Worm (Caenorhabditis elegans) whole organism, L2 larva: ENCODE measurements around the gene F02D10.3.
"Not testable (repeated sequence)": the region's sequence is repeated elsewhere in the genome, so short reads cannot be mapped to it uniquely, and the experiment has no call there.

ENCODE experiments used
- C34F6.9 ChIP-seq: fragments of 150-350 bp; optimal IDR thresholded peaks from 2 replicates; lab custom pipeline; 2014; ENCODE audit warnings: missing biosample characterization, missing genetic modification characterization
- F13H6.1 ChIP-seq: sonication (generic microtip); optimal IDR thresholded peaks from 2 replicates; lab custom pipeline; 2016; ENCODE audit warnings: missing genetic modification characterization, missing compliant biosample characterization
- Y55F3AM.14 ChIP-seq: fragments of 200-800 bp; sonication (Bioruptor generic); optimal IDR thresholded peaks from 2 replicates; lab custom pipeline; 2018; ENCODE audit warnings: mild to moderate bottlenecking, missing genetic modification characterization, missing compliant biosample characterization
- ZK546.5 ChIP-seq: sonication (generic microtip); optimal IDR thresholded peaks from 2 replicates; lab custom pipeline; 2017; ENCODE audit warnings: missing biosample characterization, missing genetic modification characterization
- alr-1 ChIP-seq: fragments of 150-350 bp; optimal IDR thresholded peaks from 2 replicates; lab custom pipeline; 2014; ENCODE audit warnings: missing biosample characterization, missing genetic modification characterization
- aly-2 ChIP-seq: fragments of 150-350 bp; optimal IDR thresholded peaks from 2 replicates; lab custom pipeline; 2014; ENCODE audit warnings: missing biosample characterization, missing genetic modification characterization
- ama-1 ChIP-seq: fragments of 150-350 bp; optimal IDR thresholded peaks from 2 replicates; lab custom pipeline; 2018; ENCODE audit warnings: inconsistent platforms
- blmp-1 ChIP-seq: sonication (generic microtip); optimal IDR thresholded peaks from 2 replicates; lab custom pipeline; 2017; ENCODE audit warnings: missing genetic modification characterization, mild to moderate bottlenecking, missing compliant biosample characterization, antibody characterized with exemption, moderate library complexity; ENCODE audit not compliant: insufficient read depth
- ceh-16 ChIP-seq: fragments of 150-350 bp; optimal IDR thresholded peaks from 2 replicates; lab custom pipeline; 2014; ENCODE audit warnings: missing biosample characterization, missing genetic modification characterization
- ceh-82 ChIP-seq: fragments of 150-350 bp; optimal IDR thresholded peaks from 2 replicates; lab custom pipeline; 2014; ENCODE audit warnings: missing biosample characterization, missing genetic modification characterization
- crh-2 ChIP-seq: sonication (generic microtip); optimal IDR thresholded peaks from 2 replicates; lab custom pipeline; 2017; ENCODE audit warnings: missing biosample characterization, missing genetic modification characterization
- elt-1 ChIP-seq: fragments of 150-350 bp; optimal IDR thresholded peaks from 2 replicates; lab custom pipeline; 2014; ENCODE audit warnings: missing biosample characterization, missing genetic modification characterization
- elt-3 ChIP-seq: sonication (generic microtip); optimal IDR thresholded peaks from 2 replicates; lab custom pipeline; 2017; ENCODE audit warnings: missing biosample characterization, missing genetic modification characterization
- fos-1 ChIP-seq: fragments of 150-350 bp; optimal IDR thresholded peaks from 2 replicates; lab custom pipeline; 2014; ENCODE audit warnings: missing biosample characterization, missing genetic modification characterization
- gmeb-1 ChIP-seq: fragments of 150-350 bp; optimal IDR thresholded peaks from 2 replicates; lab custom pipeline; 2014; ENCODE audit warnings: missing biosample characterization, missing genetic modification characterization
- lin-11 ChIP-seq: fragments of 150-350 bp; sonication (generic microtip); optimal IDR thresholded peaks from 2 replicates; lab custom pipeline; 2014; ENCODE audit warnings: missing biosample characterization, missing genetic modification characterization, inconsistent platforms, mixed read lengths
- lsy-2 ChIP-seq, 2 experiments: fragments of 150-350 bp in 1 of 2; sonication (generic microtip) in 1 of 2; optimal IDR thresholded peaks; 2 replicates each; lab custom pipeline; 2014 to 2017; ENCODE audit warnings: missing biosample characterization in 2 of 2, missing genetic modification characterization in 2 of 2
- mbf-1 ChIP-seq: sonication (generic microtip); optimal IDR thresholded peaks from 2 replicates; lab custom pipeline; 2017; ENCODE audit warnings: missing biosample characterization, missing genetic modification characterization
- nhr-10 ChIP-seq: sonication (generic microtip); optimal IDR thresholded peaks from 2 replicates; lab custom pipeline; 2017; ENCODE audit warnings: missing biosample characterization, missing genetic modification characterization
- nhr-11 ChIP-seq: fragments of 150-350 bp; optimal IDR thresholded peaks from 2 replicates; lab custom pipeline; 2014; ENCODE audit warnings: missing biosample characterization, missing genetic modification characterization
- nhr-129 ChIP-seq: fragments of 150-350 bp; optimal IDR thresholded peaks from 2 replicates; lab custom pipeline; 2014; ENCODE audit warnings: missing biosample characterization, missing genetic modification characterization
- nhr-23 ChIP-seq: fragments of 150-350 bp; optimal IDR thresholded peaks from 2 replicates; lab custom pipeline; 2014; ENCODE audit warnings: missing biosample characterization, missing genetic modification reagents, missing genetic modification characterization
- nhr-237 ChIP-seq: fragments of 150-350 bp; optimal IDR thresholded peaks from 2 replicates; lab custom pipeline; 2014; ENCODE audit warnings: missing biosample characterization, missing genetic modification characterization
- nhr-6 ChIP-seq: fragments of 150-350 bp; optimal IDR thresholded peaks from 2 replicates; lab custom pipeline; 2014; ENCODE audit warnings: missing biosample characterization, missing genetic modification characterization
- peb-1 ChIP-seq: fragments of 150-350 bp; optimal IDR thresholded peaks from 2 replicates; lab custom pipeline; 2014; ENCODE audit warnings: missing biosample characterization, missing genetic modification characterization
- skn-1 ChIP-seq: sonication (generic microtip); optimal IDR thresholded peaks from 2 replicates; lab custom pipeline; 2017; ENCODE audit warnings: missing biosample characterization, missing genetic modification characterization
- sma-3 ChIP-seq: sonication (generic microtip); optimal IDR thresholded peaks from 2 replicates; lab custom pipeline; 2016; ENCODE audit warnings: missing genetic modification reagents, missing genetic modification characterization, missing compliant biosample characterization
- sma-9 ChIP-seq, 2 experiments: fragments of 150-350 bp in 1 of 2; sonication (generic microtip) in 1 of 2; optimal IDR thresholded peaks; 2 replicates each; lab custom pipeline; 2014 to 2016; ENCODE audit warnings: missing genetic modification characterization in 2 of 2, mild to moderate bottlenecking in 1 of 2, missing biosample characterization in 1 of 2, missing compliant biosample characterization in 1 of 2, missing genetic modification reagents in 1 of 2, moderate library complexity in 1 of 2
- snpc-4 ChIP-seq: fragments of 150-350 bp; optimal IDR thresholded peaks from 2 replicates; lab custom pipeline; 2014; ENCODE audit warnings: missing biosample characterization, missing genetic modification characterization
- unc-39 ChIP-seq: fragments of 150-350 bp; optimal IDR thresholded peaks from 2 replicates; lab custom pipeline; 2014; ENCODE audit warnings: missing biosample characterization, missing genetic modification characterization
- unc-55 ChIP-seq: fragments of 150-350 bp; sonication (generic microtip); optimal IDR thresholded peaks from 3 replicates; lab custom pipeline; 2014; ENCODE audit warnings: missing biosample characterization, missing genetic modification reagents, missing genetic modification characterization
- unc-62 ChIP-seq: fragments of 150-350 bp; optimal IDR thresholded peaks from 2 replicates; lab custom pipeline; 2014; ENCODE audit warnings: missing biosample characterization, missing genetic modification reagents, missing genetic modification characterization
- ztf-1 ChIP-seq: fragments of 200-800 bp; sonication (Bioruptor generic); conservative IDR thresholded peaks from 2 replicates; pipeline ENCODE4 v1.3.6; 2022; ENCODE audit warnings: missing genetic modification characterization, missing compliant biosample characterization

Gene F02D10.3

DNA sequence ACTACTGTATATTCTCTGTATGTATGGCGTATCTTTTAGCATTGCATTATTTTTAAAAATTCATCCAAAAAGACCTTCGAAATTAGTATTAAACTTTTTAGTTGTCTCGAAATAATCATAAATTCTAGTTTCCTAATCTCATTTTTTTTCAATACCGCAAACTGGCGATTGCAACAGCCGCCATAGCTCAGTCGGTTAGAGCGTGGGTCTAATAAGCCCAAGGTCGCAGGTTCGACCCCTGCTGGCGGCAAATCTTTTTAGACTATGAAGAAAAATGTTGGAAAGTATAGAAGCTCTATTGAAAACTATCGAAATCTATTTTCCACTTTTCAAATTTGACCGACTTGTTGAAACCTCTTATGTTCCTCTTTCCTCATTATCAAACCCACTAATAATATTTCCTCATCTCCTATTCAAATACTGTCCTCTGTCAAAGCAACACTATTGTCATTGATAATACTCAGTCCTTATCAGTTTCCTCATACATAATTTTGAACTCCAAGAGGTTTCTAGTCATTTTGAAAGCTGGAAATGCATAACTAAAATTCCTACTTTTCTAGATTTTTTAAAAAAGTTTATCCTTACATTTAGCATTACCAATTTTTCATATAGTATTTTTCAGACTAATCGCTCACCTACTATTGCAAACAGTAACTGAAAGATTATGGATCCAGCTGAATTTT is 26.5 kb downstream of the F02D10.3 start, which contains the start of gene jmjd-3.3:
jmjd-3.3 (plus strand) TSS at position 633 of the 683 bp plus-strand sequence.
- no peak for TF ChIP-seq blmp-1
- TF ChIP-seq ZK546.5 (tag; lab: Kevin White, UChicago) = no peak
- TF ChIP-seq unc-55 (GFP tag; lab: Kevin White, UChicago) = no peak
- TF ChIP-seq, all 48 proteins: peak for 0

DNA sequence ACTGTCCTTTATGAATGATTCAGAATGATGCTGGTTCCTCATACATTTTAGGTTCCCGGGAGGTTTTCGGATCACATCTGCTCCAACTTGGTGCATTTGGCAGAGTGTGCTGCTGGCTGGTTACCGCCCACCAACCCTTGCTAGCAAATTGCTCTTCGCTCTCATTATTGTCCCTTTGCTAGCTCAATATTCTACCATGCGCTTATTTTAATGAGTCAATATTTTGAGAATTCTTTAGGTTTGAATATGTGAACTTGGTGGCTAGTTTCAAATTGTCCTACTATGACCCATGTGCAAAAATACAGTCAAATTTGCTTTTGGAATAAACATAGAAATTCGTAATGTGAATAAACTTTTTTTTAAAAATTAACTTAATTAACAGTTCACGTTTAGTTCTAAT is 27.3 kb downstream of the F02D10.3 start:
- TF ChIP-seq ceh-16 = no peak
- TF ChIP-seq ceh-82 (tag; lab: Kevin White, UChicago) = no peak
- TF ChIP-seq lin-11 (tag; lab: Kevin White, UChicago) = no peak
- TF ChIP-seq lsy-2 (tag; optimal IDR thresholded peaks at IDR 0.05; lab: Kevin White, UChicago) = no peak
- TF ChIP-seq F13H6.1 (tag; lab: Kevin White, UChicago) = no peak
- TF ChIP-seq elt-3 (tag; lab: Kevin White, UChicago) = no peak
- no peak for TF ChIP-seq snpc-4
- TF ChIP-seq elt-1 (tag; lab: Kevin White, UChicago) = no peak
- no peak for TF ChIP-seq nhr-237 (tag; lab: Kevin White, UChicago)
- no peak for TF ChIP-seq nhr-23 (tag; lab: Kevin White, UChicago)
- TF ChIP-seq unc-39 (tag; lab: Kevin White, UChicago) = no peak
- TF ChIP-seq nhr-129 (tag; lab: Kevin White, UChicago) = no peak
- TF ChIP-seq C34F6.9 (tag; lab: Kevin White, UChicago) = no peak

DNA sequence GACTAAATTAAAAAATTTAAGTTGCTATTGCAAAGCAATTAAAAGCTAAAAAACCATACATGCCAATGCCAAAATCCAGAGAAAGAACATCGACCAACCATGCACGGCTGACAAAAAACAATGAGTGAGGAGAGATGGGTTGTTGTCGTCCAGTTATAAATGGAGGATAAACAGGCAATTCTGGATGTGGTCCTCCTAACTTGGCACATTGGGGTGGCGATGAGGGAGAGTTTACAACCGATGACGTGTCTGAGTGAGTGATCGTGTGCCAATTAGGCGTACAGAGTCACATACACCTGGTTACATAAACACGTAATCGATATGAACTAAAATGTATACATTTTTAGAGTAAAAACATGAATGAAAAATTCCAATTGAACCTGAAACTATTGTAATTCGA is 31.0 kb downstream of the F02D10.3 start, which contains the start of gene C29F7.10:
C29F7.10 (minus strand) TSS at position 101 of the 400 bp plus-strand sequence.
- not testable (repeated sequence) for TF ChIP-seq snpc-4; elt-1 (tag; lab: Kevin White, UChicago); nhr-23 (tag; lab: Kevin White, UChicago)

DNA sequence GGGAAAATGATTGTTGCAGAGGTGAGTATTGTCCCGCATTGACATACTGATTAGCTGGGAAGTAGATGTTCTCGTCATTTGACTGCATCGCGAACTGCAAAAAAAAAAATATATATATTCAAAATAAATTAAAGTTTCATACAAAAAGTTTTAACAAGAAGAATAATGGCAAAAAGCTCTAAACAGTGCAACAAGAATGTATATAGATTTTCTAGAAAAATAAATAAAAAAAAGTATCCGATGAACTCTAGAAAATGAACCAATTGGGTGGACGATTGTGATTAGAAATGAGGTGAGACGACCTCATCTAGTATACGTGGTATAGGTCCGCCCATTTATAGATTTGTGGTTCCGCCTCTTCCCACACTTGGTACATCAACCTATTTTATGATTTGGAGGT is 33.7 kb downstream of the F02D10.3 start, which contains the start of gene fkh-4:
fkh-4 (minus strand) TSS at position 101 of the 400 bp plus-strand sequence.
- TF ChIP-seq blmp-1; mbf-1; skn-1 (tag; lab: Kevin White, UChicago): not testable (repeated sequence)

DNA sequence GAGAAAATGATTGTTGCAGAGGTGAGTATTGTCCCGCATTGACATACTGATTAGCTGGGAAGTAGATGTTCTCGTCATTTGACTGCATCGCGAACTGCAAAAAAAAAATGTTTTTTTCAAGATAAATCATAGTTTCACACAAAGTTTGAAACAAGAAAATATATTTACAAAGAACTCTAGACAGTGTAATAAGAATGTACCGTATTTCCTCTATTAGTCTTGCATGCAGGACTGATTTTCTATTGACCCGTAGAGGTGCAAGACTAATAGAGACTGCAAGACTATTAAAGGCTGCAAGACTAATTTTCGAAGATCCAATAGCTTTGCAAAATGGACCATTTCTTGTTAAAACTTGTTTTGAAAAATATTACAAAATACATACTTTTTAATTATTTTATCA is 39.1 kb downstream of the F02D10.3 start, which contains the start of gene fkh-3:
fkh-3 (minus strand) TSS at position 101 of the 400 bp plus-strand sequence.
- TF ChIP-seq peb-1 (tag; lab: Kevin White, UChicago) (no peak), Y55F3AM.14 (no peak), unc-62 (no peak), aly-2 (tag; lab: Kevin White, UChicago) (no peak), nhr-23 (tag; lab: Kevin White, UChicago) (no peak), fos-1 (no peak), lsy-2 (tag; optimal IDR thresholded peaks at IDR 0.05; lab: Kevin White, UChicago) (no peak), ceh-16 (no peak), ztf-1 (GFP tag; lab: Robert Waterston, UW) (no peak), lin-11 (tag; lab: Kevin White, UChicago) (no peak), nhr-6 (no peak), crh-2 (tag; lab: Kevin White, UChicago) (no peak), sma-3 (no peak), C34F6.9 (tag; lab: Kevin White, UChicago) (no peak)

ce11 chrX:13421068-13421467 is 41.4 kb downstream of the F02D10.3 start:
- TF ChIP-seq fos-1 (peak; percentile 77), alr-1 (tag; lab: Kevin White, UChicago) (no peak), aly-2 (tag; lab: Kevin White, UChicago) (no peak), lin-11 (tag; lab: Kevin White, UChicago) (no peak), nhr-11 (tag; lab: Kevin White, UChicago) (no peak), unc-39 (tag; lab: Kevin White, UChicago) (no peak), F13H6.1 (tag; lab: Kevin White, UChicago) (no peak), unc-62 (no peak), ama-1 (lab: Kevin White, UChicago) (no peak), nhr-10 (tag; lab: Kevin White, UChicago) (no peak), nhr-237 (tag; lab: Kevin White, UChicago) (no peak), gmeb-1 (tag; lab: Kevin White, UChicago) (no peak), nhr-129 (tag; lab: Kevin White, UChicago) (no peak), sma-9 (GFP tag; optimal IDR thresholded peaks at IDR 0.05; lab: Kevin White, UChicago) (peak; percentile 14), sma-9 (tag; optimal IDR thresholded peaks at IDR 0.05; lab: Kevin White, UChicago) (no peak), sma-3 (no peak)
